Worm (Caenorhabditis elegans) whole organism, L3 larva: ENCODE measurements around the gene F17C11.22.

ENCODE experiments used
- R02D3.7 ChIP-seq: fragments of 150-350 bp; optimal IDR thresholded peaks from 2 replicates; lab custom pipeline; 2014; ENCODE audit warnings: missing biosample characterization, missing genetic modification characterization
- aly-2 ChIP-seq: fragments of 150-350 bp; optimal IDR thresholded peaks from 2 replicates; lab custom pipeline; 2014; ENCODE audit warnings: missing biosample characterization, missing genetic modification characterization
- ceh-16 ChIP-seq: sonication (generic microtip); optimal IDR thresholded peaks from 2 replicates; lab custom pipeline; 2017; ENCODE audit warnings: missing biosample characterization, missing genetic modification characterization
- ceh-82 ChIP-seq: fragments of 150-350 bp; optimal IDR thresholded peaks from 2 replicates; lab custom pipeline; 2014; ENCODE audit warnings: missing biosample characterization, missing genetic modification characterization
- ceh-9 ChIP-seq: sonication (generic microtip); optimal IDR thresholded peaks from 2 replicates; lab custom pipeline; 2018; ENCODE audit warnings: missing biosample characterization, missing genetic modification characterization
- daf-12 ChIP-seq: fragments of 150-350 bp; optimal IDR thresholded peaks from 2 replicates; lab custom pipeline; 2014; ENCODE audit warnings: missing biosample characterization, missing genetic modification reagents, missing genetic modification characterization
- egl-27 ChIP-seq: sonication (generic microtip); optimal IDR thresholded peaks from 4 replicates; lab custom pipeline; 2017; ENCODE audit warnings: missing biosample characterization, missing genetic modification reagents, missing genetic modification characterization
- elt-3 ChIP-seq, 3 experiments: fragments of 150-350 bp in 1 of 3; sonication (generic microtip) in 2 of 3; optimal IDR thresholded peaks; 2 replicates in 2 of 3; 4 replicates in 1 of 3; lab custom pipeline; 2014 to 2017; ENCODE audit warnings: missing biosample characterization in 3 of 3, missing genetic modification characterization in 3 of 3
- fkh-2 ChIP-seq: fragments of 150-350 bp; optimal IDR thresholded peaks from 2 replicates; lab custom pipeline; 2014; ENCODE audit warnings: missing biosample characterization, missing genetic modification reagents, missing genetic modification characterization
- fos-1 ChIP-seq: fragments of 150-350 bp; optimal IDR thresholded peaks from 2 replicates; lab custom pipeline; 2014; ENCODE audit warnings: missing biosample characterization, missing genetic modification characterization
- jun-1 ChIP-seq: fragments of 150-350 bp; optimal IDR thresholded peaks from 2 replicates; lab custom pipeline; 2014; ENCODE audit warnings: missing biosample characterization, missing genetic modification reagents, missing genetic modification characterization
- lin-39 ChIP-seq: fragments of 150-350 bp; optimal IDR thresholded peaks from 2 replicates; lab custom pipeline; 2018; ENCODE audit warnings: missing biosample characterization, missing genetic modification reagents, missing genetic modification characterization
- lsy-12 ChIP-seq: sonication (generic microtip); optimal IDR thresholded peaks from 2 replicates; lab custom pipeline; 2016; ENCODE audit warnings: mild to moderate bottlenecking, missing genetic modification characterization, missing compliant biosample characterization
- mml-1 ChIP-seq: fragments of 150-350 bp; sonication (generic microtip); optimal IDR thresholded peaks from 3 replicates; lab custom pipeline; 2014; ENCODE audit warnings: missing biosample characterization, missing genetic modification characterization
- nfya-1 ChIP-seq: sonication (generic microtip); optimal IDR thresholded peaks from 2 replicates; lab custom pipeline; 2017; ENCODE audit warnings: missing genetic modification characterization, mild to moderate bottlenecking, missing compliant biosample characterization, antibody characterized with exemption, moderate library complexity; ENCODE audit not compliant: insufficient read depth
- nhr-11 ChIP-seq: fragments of 150-350 bp; optimal IDR thresholded peaks from 2 replicates; lab custom pipeline; 2014; ENCODE audit warnings: missing biosample characterization, missing genetic modification characterization
- nhr-23 ChIP-seq: fragments of 150-350 bp; optimal IDR thresholded peaks from 2 replicates; lab custom pipeline; 2014; ENCODE audit warnings: missing biosample characterization, missing genetic modification reagents, missing genetic modification characterization
- nhr-237 ChIP-seq: fragments of 150-350 bp; optimal IDR thresholded peaks from 2 replicates; lab custom pipeline; 2014; ENCODE audit warnings: missing biosample characterization, missing genetic modification characterization
- nhr-25 ChIP-seq: sonication (generic microtip); optimal IDR thresholded peaks from 2 replicates; lab custom pipeline; 2017; ENCODE audit warnings: missing biosample characterization, missing genetic modification characterization
- nhr-43 ChIP-seq: sonication (generic microtip); optimal IDR thresholded peaks from 2 replicates; lab custom pipeline; 2016; ENCODE audit warnings: mild to moderate bottlenecking, missing genetic modification characterization, missing compliant biosample characterization; ENCODE audit not compliant: poor library complexity, severe bottlenecking
- nhr-67 ChIP-seq: fragments of 150-350 bp; optimal IDR thresholded peaks from 2 replicates; lab custom pipeline; 2014; ENCODE audit warnings: missing biosample characterization, missing genetic modification characterization
- nhr-77 ChIP-seq: fragments of 150-350 bp; optimal IDR thresholded peaks from 2 replicates; lab custom pipeline; 2014; ENCODE audit warnings: missing biosample characterization, missing genetic modification characterization
- pha-4 ChIP-seq: fragments of 150-350 bp; optimal IDR thresholded peaks from 2 replicates; lab custom pipeline; 2014; ENCODE audit warnings: missing biosample characterization, missing genetic modification reagents, missing genetic modification characterization
- pqm-1 ChIP-seq: fragments of 150-350 bp; optimal IDR thresholded peaks from 2 replicates; lab custom pipeline; 2017; ENCODE audit warnings: missing biosample characterization, missing genetic modification characterization, inconsistent platforms
- sea-2 ChIP-seq: fragments of 150-350 bp; sonication (generic microtip); optimal IDR thresholded peaks from 4 replicates; lab custom pipeline; 2014; ENCODE audit warnings: missing biosample characterization, missing genetic modification reagents, missing genetic modification characterization
- snpc-4 ChIP-seq: fragments of 150-350 bp; optimal IDR thresholded peaks from 2 replicates; lab custom pipeline; 2014; ENCODE audit warnings: missing biosample characterization, missing genetic modification characterization
- tbx-2 ChIP-seq: sonication (generic microtip); optimal IDR thresholded peaks from 2 replicates; lab custom pipeline; 2016; ENCODE audit warnings: mild to moderate bottlenecking, missing genetic modification characterization, missing compliant biosample characterization
- unc-39 ChIP-seq: sonication (generic microtip); optimal IDR thresholded peaks from 4 replicates; lab custom pipeline; 2017; ENCODE audit warnings: missing biosample characterization, missing genetic modification characterization
- zag-1 ChIP-seq: fragments of 150-350 bp; optimal IDR thresholded peaks from 2 replicates; lab custom pipeline; 2014; ENCODE audit warnings: missing biosample characterization, missing genetic modification characterization
- ztf-11 ChIP-seq: fragments of 150-350 bp; optimal IDR thresholded peaks from 2 replicates; lab custom pipeline; 2014; ENCODE audit warnings: missing biosample characterization, missing genetic modification characterization
- ztf-4 ChIP-seq: fragments of 150-350 bp; optimal IDR thresholded peaks from 2 replicates; lab custom pipeline; 2014; ENCODE audit warnings: missing biosample characterization, missing genetic modification characterization

F17C11.22 gene

ce11 chrV:10970070-10970469 lies at the start of gene F17C11.22:
TSS of gene F17C11.22 (minus strand) at chrV:10970170.
- no peak for TF ChIP-seq ceh-16 (tag; lab: Kevin White, UChicago)
- TF ChIP-seq lin-39: no peak
- no peak for TF ChIP-seq snpc-4
- TF ChIP-seq nhr-23: no peak

ce11 chrV:11016846-11017553 lies 47.0 kb upstream of the F17C11.22 start:
- TF ChIP-seq sea-2 (GFP tag; lab: Kevin White, UChicago) (no peak), fkh-2 (no peak)

ce11 chrV:11014758-11015157 lies 44.8 kb upstream of the F17C11.22 start:
- no peak for TF ChIP-seq pha-4
- no peak for TF ChIP-seq nhr-43
- TF ChIP-seq nhr-237 (tag; lab: Kevin White, UChicago): no peak
- TF ChIP-seq snpc-4: no peak
- TF ChIP-seq nhr-77 (tag; lab: Kevin White, UChicago): no peak
- TF ChIP-seq R02D3.7 (tag; lab: Kevin White, UChicago): no peak
- TF ChIP-seq aly-2: no peak
- TF ChIP-seq ztf-4 (tag; lab: Kevin White, UChicago): no peak
- no peak for TF ChIP-seq fkh-2
- TF ChIP-seq nhr-11 (tag; lab: Kevin White, UChicago): no peak
- no peak for TF ChIP-seq lsy-12 (tag; lab: Kevin White, UChicago)

ce11 chrV:11013179-11013578 lies 43.2 kb upstream of the F17C11.22 start:
- TF ChIP-seq mml-1 (no peak), unc-39 (tag; lab: Kevin White, UChicago) (no peak), lin-39 (no peak), nhr-25 (tag; lab: Kevin White, UChicago) (no peak), nhr-11 (tag; lab: Kevin White, UChicago) (no peak), ztf-11 (tag; lab: Kevin White, UChicago) (no peak), nfya-1 (no peak), tbx-2 (tag; lab: Kevin White, UChicago) (no peak), ceh-82 (no peak), sea-2 (GFP tag; lab: Kevin White, UChicago) (no peak), nhr-43 (no peak), elt-3 (tag; optimal IDR thresholded peaks at IDR 0.05; lab: Kevin White, UChicago) (no peak), ceh-9 (tag; lab: Kevin White, UChicago) (no peak), fos-1 (no peak), fkh-2 (no peak), egl-27 (tag; lab: Kevin White, UChicago) (no peak), nhr-67 (tag; lab: Kevin White, UChicago) (no peak), pqm-1 (tag; lab: Kevin White, UChicago) (no peak), snpc-4 (no peak)

ce11 chrV:11012419-11012818 lies 42.4 kb upstream of the F17C11.22 start, which contains the start of gene C13G3.1:
TSS of gene C13G3.1 (minus strand) at chrV:11012465.
- TF ChIP-seq egl-27 (tag; lab: Kevin White, UChicago) (no peak), daf-12 (tag; lab: Kevin White, UChicago) (no peak), nhr-11 (tag; lab: Kevin White, UChicago) (no peak), snpc-4 (no peak), zag-1 (tag; lab: Kevin White, UChicago) (no peak), fkh-2 (no peak), jun-1 (tag; lab: Kevin White, UChicago) (no peak), nhr-25 (tag; lab: Kevin White, UChicago) (peak; percentile 3)

- no peak for TF ChIP-seq ceh-9 (tag; lab: Kevin White, UChicago)
- TF ChIP-seq nhr-25 (tag; lab: Kevin White, UChicago): peak; percentile 10
These were observed 41.8 kb upstream of the F17C11.22 start for ce11 chrV:11011807-11012206.
